Worm (Caenorhabditis elegans) whole organism, L2 larva: ENCODE results near the gene ZK742.6.

ENCODE experiments used
- C34F6.9 ChIP-seq: fragments of 150-350 bp; optimal IDR thresholded peaks from 2 replicates; lab custom pipeline; 2014; ENCODE audit warnings: missing biosample characterization, missing genetic modification characterization
- R02D3.7 ChIP-seq: fragments of 150-350 bp; optimal IDR thresholded peaks from 2 replicates; lab custom pipeline; 2014; ENCODE audit warnings: missing biosample characterization, missing genetic modification characterization
- alr-1 ChIP-seq: fragments of 150-350 bp; optimal IDR thresholded peaks from 2 replicates; lab custom pipeline; 2014; ENCODE audit warnings: missing biosample characterization, missing genetic modification characterization
- aly-2 ChIP-seq: fragments of 150-350 bp; optimal IDR thresholded peaks from 2 replicates; lab custom pipeline; 2014; ENCODE audit warnings: missing biosample characterization, missing genetic modification characterization
- blmp-1 ChIP-seq: sonication (generic microtip); optimal IDR thresholded peaks from 2 replicates; lab custom pipeline; 2017; ENCODE audit warnings: missing genetic modification characterization, mild to moderate bottlenecking, missing compliant biosample characterization, antibody characterized with exemption, moderate library complexity; ENCODE audit not compliant: insufficient read depth
- dmd-4 ChIP-seq: sonication (generic microtip); optimal IDR thresholded peaks from 2 replicates; lab custom pipeline; 2017; ENCODE audit warnings: missing biosample characterization, missing genetic modification characterization
- elt-3 ChIP-seq: sonication (generic microtip); optimal IDR thresholded peaks from 2 replicates; lab custom pipeline; 2017; ENCODE audit warnings: missing biosample characterization, missing genetic modification characterization
- gmeb-1 ChIP-seq: fragments of 150-350 bp; optimal IDR thresholded peaks from 2 replicates; lab custom pipeline; 2014; ENCODE audit warnings: missing biosample characterization, missing genetic modification characterization
- lsy-2 ChIP-seq, 2 experiments: fragments of 150-350 bp in 1 of 2; sonication (generic microtip) in 1 of 2; optimal IDR thresholded peaks; 2 replicates each; lab custom pipeline; 2014 to 2017; ENCODE audit warnings: missing biosample characterization in 2 of 2, missing genetic modification characterization in 2 of 2
- mbf-1 ChIP-seq: sonication (generic microtip); optimal IDR thresholded peaks from 2 replicates; lab custom pipeline; 2017; ENCODE audit warnings: missing biosample characterization, missing genetic modification characterization
- nhr-129 ChIP-seq: fragments of 150-350 bp; optimal IDR thresholded peaks from 2 replicates; lab custom pipeline; 2014; ENCODE audit warnings: missing biosample characterization, missing genetic modification characterization
- nhr-21 ChIP-seq: fragments of 150-350 bp; optimal IDR thresholded peaks from 2 replicates; lab custom pipeline; 2014; ENCODE audit warnings: missing biosample characterization, missing genetic modification characterization
- nhr-23 ChIP-seq: fragments of 150-350 bp; optimal IDR thresholded peaks from 2 replicates; lab custom pipeline; 2014; ENCODE audit warnings: missing biosample characterization, missing genetic modification reagents, missing genetic modification characterization
- nhr-237 ChIP-seq: fragments of 150-350 bp; optimal IDR thresholded peaks from 2 replicates; lab custom pipeline; 2014; ENCODE audit warnings: missing biosample characterization, missing genetic modification characterization
- nhr-25 ChIP-seq: fragments of 150-350 bp; sonication (generic microtip); optimal IDR thresholded peaks from 3 replicates; lab custom pipeline; 2014; ENCODE audit warnings: missing biosample characterization, missing genetic modification characterization
- nhr-77 ChIP-seq: fragments of 150-350 bp; optimal IDR thresholded peaks from 2 replicates; lab custom pipeline; 2014; ENCODE audit warnings: missing biosample characterization, missing genetic modification characterization
- sem-4 ChIP-seq: fragments of 150-350 bp; optimal IDR thresholded peaks from 2 replicates; lab custom pipeline; 2014; ENCODE audit warnings: missing biosample characterization, missing genetic modification reagents, missing genetic modification characterization
- skn-1 ChIP-seq: sonication (generic microtip); optimal IDR thresholded peaks from 2 replicates; lab custom pipeline; 2017; ENCODE audit warnings: missing biosample characterization, missing genetic modification characterization
- sma-9 ChIP-seq, 2 experiments: fragments of 150-350 bp in 1 of 2; sonication (generic microtip) in 1 of 2; optimal IDR thresholded peaks; 2 replicates each; lab custom pipeline; 2014 to 2016; ENCODE audit warnings: missing genetic modification characterization in 2 of 2, mild to moderate bottlenecking in 1 of 2, missing biosample characterization in 1 of 2, missing compliant biosample characterization in 1 of 2, missing genetic modification reagents in 1 of 2, moderate library complexity in 1 of 2
- ztf-1 ChIP-seq: fragments of 200-800 bp; sonication (Bioruptor generic); conservative IDR thresholded peaks from 2 replicates; pipeline ENCODE4 v1.3.6; 2022; ENCODE audit warnings: missing genetic modification characterization, missing compliant biosample characterization

Gene ZK742.6

ce11 chrV:7776029-7776628, 38.6 kb downstream of the ZK742.6 start, which contains the start of the genes rpl-39 and rps-30 (continued):
- TF ChIP-seq sma-9 (GFP tag; optimal IDR thresholded peaks at IDR 0.05; lab: Kevin White, UChicago) (peak; percentile 80), sma-9 (tag; optimal IDR thresholded peaks at IDR 0.05; lab: Kevin White, UChicago) (no peak), aly-2 (tag; lab: Kevin White, UChicago) (no peak), gmeb-1 (peak; percentile 84), nhr-129 (tag; lab: Kevin White, UChicago) (peak; percentile 88), nhr-77 (no peak), nhr-25 (tag; lab: Kevin White, UChicago) (peak; percentile 78)

- TF ChIP-seq elt-3 (tag; lab: Kevin White, UChicago) = no peak
- TF ChIP-seq alr-1 = no peak
- no peak for TF ChIP-seq blmp-1
Measured at ce11 chrV:7775226-7775625, 39.5 kb downstream of the ZK742.6 start.

ce11 chrV:7774143-7774595, 40.6 kb downstream of the ZK742.6 start, which contains the start of gene grl-10:
grl-10 (plus strand) TSS chrV:7774545.
- no peak for TF ChIP-seq lsy-2 (tag; optimal IDR thresholded peaks at IDR 0.05; lab: Kevin White, UChicago)
- peak; percentile 78 for TF ChIP-seq nhr-21 (tag; lab: Kevin White, UChicago)
- no peak for TF ChIP-seq skn-1

- TF ChIP-seq nhr-23 (tag; lab: Kevin White, UChicago) = no peak
Measured at ce11 chrV:7773647-7774046, 41.1 kb downstream of the ZK742.6 start.

- TF ChIP-seq nhr-237 (tag; lab: Kevin White, UChicago) (no peak), nhr-23 (tag; lab: Kevin White, UChicago) (no peak), dmd-4 (tag; lab: Kevin White, UChicago) (no peak), nhr-21 (tag; lab: Kevin White, UChicago) (no peak), C34F6.9 (no peak), mbf-1 (no peak), alr-1 (no peak), elt-3 (tag; lab: Kevin White, UChicago) (no peak), sem-4 (no peak), ztf-1 (GFP tag; lab: Robert Waterston, UW) (no peak), R02D3.7 (no peak)
- TF ChIP-seq, all 48 proteins: peak for 0
Measured at ce11 chrV:7770961-7771360, 43.8 kb downstream of the ZK742.6 start, which contains the start of gene frpr-3. frpr-3 (plus strand) TSS chrV:7771261.
